Worm (Caenorhabditis elegans) whole organism, L2 larva: ENCODE results near the gene C09B9.1.

Source experiments
- R02D3.7 ChIP-seq: fragments of 150-350 bp; optimal IDR thresholded peaks from 2 replicates; lab custom pipeline; 2014; ENCODE audit warnings: missing biosample characterization, missing genetic modification characterization
- aly-2 ChIP-seq: fragments of 150-350 bp; optimal IDR thresholded peaks from 2 replicates; lab custom pipeline; 2014; ENCODE audit warnings: missing biosample characterization, missing genetic modification characterization
- ama-1 ChIP-seq: fragments of 150-350 bp; optimal IDR thresholded peaks from 2 replicates; lab custom pipeline; 2018; ENCODE audit warnings: inconsistent platforms
- blmp-1 ChIP-seq: sonication (generic microtip); optimal IDR thresholded peaks from 2 replicates; lab custom pipeline; 2017; ENCODE audit warnings: missing genetic modification characterization, mild to moderate bottlenecking, missing compliant biosample characterization, antibody characterized with exemption, moderate library complexity; ENCODE audit not compliant: insufficient read depth
- ceh-16 ChIP-seq: fragments of 150-350 bp; optimal IDR thresholded peaks from 2 replicates; lab custom pipeline; 2014; ENCODE audit warnings: missing biosample characterization, missing genetic modification characterization
- ceh-82 ChIP-seq: fragments of 150-350 bp; optimal IDR thresholded peaks from 2 replicates; lab custom pipeline; 2014; ENCODE audit warnings: missing biosample characterization, missing genetic modification characterization
- dmd-4 ChIP-seq: sonication (generic microtip); optimal IDR thresholded peaks from 2 replicates; lab custom pipeline; 2017; ENCODE audit warnings: missing biosample characterization, missing genetic modification characterization
- elt-1 ChIP-seq: fragments of 150-350 bp; optimal IDR thresholded peaks from 2 replicates; lab custom pipeline; 2014; ENCODE audit warnings: missing biosample characterization, missing genetic modification characterization
- gmeb-1 ChIP-seq: fragments of 150-350 bp; optimal IDR thresholded peaks from 2 replicates; lab custom pipeline; 2014; ENCODE audit warnings: missing biosample characterization, missing genetic modification characterization
- lin-39 ChIP-seq: fragments of 150-350 bp; optimal IDR thresholded peaks from 2 replicates; lab custom pipeline; 2014; ENCODE audit warnings: missing biosample characterization, missing genetic modification reagents, missing genetic modification characterization
- lsy-2 ChIP-seq, 2 experiments: fragments of 150-350 bp in 1 of 2; sonication (generic microtip) in 1 of 2; optimal IDR thresholded peaks; 2 replicates each; lab custom pipeline; 2014 to 2017; ENCODE audit warnings: missing biosample characterization in 2 of 2, missing genetic modification characterization in 2 of 2
- mab-5 ChIP-seq: fragments of 150-350 bp; optimal IDR thresholded peaks from 2 replicates; lab custom pipeline; 2014; ENCODE audit warnings: missing biosample characterization, missing genetic modification characterization
- mbf-1 ChIP-seq: sonication (generic microtip); optimal IDR thresholded peaks from 2 replicates; lab custom pipeline; 2017; ENCODE audit warnings: missing biosample characterization, missing genetic modification characterization
- nhr-10 ChIP-seq: sonication (generic microtip); optimal IDR thresholded peaks from 2 replicates; lab custom pipeline; 2017; ENCODE audit warnings: missing biosample characterization, missing genetic modification characterization
- nhr-129 ChIP-seq: fragments of 150-350 bp; optimal IDR thresholded peaks from 2 replicates; lab custom pipeline; 2014; ENCODE audit warnings: missing biosample characterization, missing genetic modification characterization
- nhr-21 ChIP-seq: fragments of 150-350 bp; optimal IDR thresholded peaks from 2 replicates; lab custom pipeline; 2014; ENCODE audit warnings: missing biosample characterization, missing genetic modification characterization
- nhr-23 ChIP-seq: fragments of 150-350 bp; optimal IDR thresholded peaks from 2 replicates; lab custom pipeline; 2014; ENCODE audit warnings: missing biosample characterization, missing genetic modification reagents, missing genetic modification characterization
- nhr-237 ChIP-seq: fragments of 150-350 bp; optimal IDR thresholded peaks from 2 replicates; lab custom pipeline; 2014; ENCODE audit warnings: missing biosample characterization, missing genetic modification characterization
- nhr-6 ChIP-seq: fragments of 150-350 bp; optimal IDR thresholded peaks from 2 replicates; lab custom pipeline; 2014; ENCODE audit warnings: missing biosample characterization, missing genetic modification characterization
- nhr-77 ChIP-seq: fragments of 150-350 bp; optimal IDR thresholded peaks from 2 replicates; lab custom pipeline; 2014; ENCODE audit warnings: missing biosample characterization, missing genetic modification characterization
- peb-1 ChIP-seq: fragments of 150-350 bp; optimal IDR thresholded peaks from 2 replicates; lab custom pipeline; 2014; ENCODE audit warnings: missing biosample characterization, missing genetic modification characterization
- sem-4 ChIP-seq: fragments of 150-350 bp; optimal IDR thresholded peaks from 2 replicates; lab custom pipeline; 2014; ENCODE audit warnings: missing biosample characterization, missing genetic modification reagents, missing genetic modification characterization
- skn-1 ChIP-seq: sonication (generic microtip); optimal IDR thresholded peaks from 2 replicates; lab custom pipeline; 2017; ENCODE audit warnings: missing biosample characterization, missing genetic modification characterization
- sma-9 ChIP-seq, 2 experiments: fragments of 150-350 bp in 1 of 2; sonication (generic microtip) in 1 of 2; optimal IDR thresholded peaks; 2 replicates each; lab custom pipeline; 2014 to 2016; ENCODE audit warnings: missing genetic modification characterization in 2 of 2, mild to moderate bottlenecking in 1 of 2, missing biosample characterization in 1 of 2, missing compliant biosample characterization in 1 of 2, missing genetic modification reagents in 1 of 2, moderate library complexity in 1 of 2
- snpc-4 ChIP-seq: fragments of 150-350 bp; optimal IDR thresholded peaks from 2 replicates; lab custom pipeline; 2014; ENCODE audit warnings: missing biosample characterization, missing genetic modification characterization
- unc-55 ChIP-seq: fragments of 150-350 bp; sonication (generic microtip); optimal IDR thresholded peaks from 3 replicates; lab custom pipeline; 2014; ENCODE audit warnings: missing biosample characterization, missing genetic modification reagents, missing genetic modification characterization
- unc-62 ChIP-seq: fragments of 150-350 bp; optimal IDR thresholded peaks from 2 replicates; lab custom pipeline; 2014; ENCODE audit warnings: missing biosample characterization, missing genetic modification reagents, missing genetic modification characterization
- zag-1 ChIP-seq: fragments of 150-350 bp; optimal IDR thresholded peaks from 2 replicates; lab custom pipeline; 2014; ENCODE audit warnings: missing biosample characterization, missing genetic modification characterization
- ztf-1 ChIP-seq: fragments of 200-800 bp; sonication (Bioruptor generic); conservative IDR thresholded peaks from 2 replicates; pipeline ENCODE4 v1.3.6; 2022; ENCODE audit warnings: missing genetic modification characterization, missing compliant biosample characterization
- ztf-11 ChIP-seq: sonication (generic microtip); optimal IDR thresholded peaks from 2 replicates; lab custom pipeline; 2017; ENCODE audit warnings: missing biosample characterization, missing genetic modification characterization

C09B9.1 gene

ce11 chrIV:5037489-5037888, at the start of gene C09B9.1:
TSS of gene C09B9.1 (plus strand) at chrIV:5037789.
- TF ChIP-seq ztf-11, result no peak
- no peak for TF ChIP-seq nhr-10 (tag; lab: Kevin White, UChicago)

ce11 chrIV:4988531-4988930, 49.1 kb upstream of the C09B9.1 start, which contains the start of gene E03H12.7:
TSS of gene E03H12.7 (minus strand) at chrIV:4988631.
- TF ChIP-seq nhr-23 (no peak), ceh-16 (tag; lab: Kevin White, UChicago) (no peak), sma-9 (GFP tag; optimal IDR thresholded peaks at IDR 0.05; lab: Kevin White, UChicago) (no peak), sma-9 (tag; optimal IDR thresholded peaks at IDR 0.05; lab: Kevin White, UChicago) (no peak), zag-1 (tag; lab: Kevin White, UChicago) (no peak), nhr-129 (tag; lab: Kevin White, UChicago) (no peak), unc-62 (GFP tag; lab: Kevin White, UChicago) (no peak)
- TF ChIP-seq, all 48 proteins: peak for 0

DNA sequence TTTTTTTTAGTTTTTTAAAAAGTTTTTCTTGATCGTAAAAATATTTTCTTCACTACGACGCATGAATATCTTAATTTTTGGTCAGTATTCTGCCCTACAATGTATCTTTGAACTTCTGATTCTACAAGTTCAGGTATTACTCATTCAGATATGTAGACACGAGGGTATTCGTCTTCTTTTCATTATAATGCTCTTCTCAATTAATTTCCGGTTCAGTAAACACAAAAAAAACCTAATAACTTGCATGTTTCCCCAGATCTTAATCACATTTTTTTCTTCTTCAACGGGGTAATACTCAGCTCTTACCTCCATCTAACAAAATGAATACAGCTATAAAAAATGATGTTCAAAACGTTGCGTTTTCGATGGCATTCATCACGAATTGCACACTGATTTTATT, 45.5 kb upstream of the C09B9.1 start, which contains the start of gene str-162:
Gene str-162 (plus strand): TSS at position 301 of the 400 bp plus-strand sequence.
- TF ChIP-seq lsy-2 (tag; optimal IDR thresholded peaks at IDR 0.05; lab: Kevin White, UChicago) (no peak), peb-1 (tag; lab: Kevin White, UChicago) (no peak)

ce11 chrIV:4993128-4993527, 44.5 kb upstream of the C09B9.1 start:
- no peak for TF ChIP-seq nhr-6 (tag; lab: Kevin White, UChicago)
- no peak for TF ChIP-seq ceh-16 (tag; lab: Kevin White, UChicago)
- no peak for TF ChIP-seq gmeb-1 (tag; lab: Kevin White, UChicago)
- TF ChIP-seq snpc-4, result no peak
- TF ChIP-seq sem-4 (tag; lab: Kevin White, UChicago), result no peak
- TF ChIP-seq nhr-21, result no peak
- no peak for TF ChIP-seq sma-9 (GFP tag; optimal IDR thresholded peaks at IDR 0.05; lab: Kevin White, UChicago)
- TF ChIP-seq sma-9 (tag; optimal IDR thresholded peaks at IDR 0.05; lab: Kevin White, UChicago), result no peak
- no peak for TF ChIP-seq elt-1 (tag; lab: Kevin White, UChicago)
- no peak for TF ChIP-seq ceh-82 (tag; lab: Kevin White, UChicago)
- no peak for TF ChIP-seq nhr-77 (tag; lab: Kevin White, UChicago)

DNA sequence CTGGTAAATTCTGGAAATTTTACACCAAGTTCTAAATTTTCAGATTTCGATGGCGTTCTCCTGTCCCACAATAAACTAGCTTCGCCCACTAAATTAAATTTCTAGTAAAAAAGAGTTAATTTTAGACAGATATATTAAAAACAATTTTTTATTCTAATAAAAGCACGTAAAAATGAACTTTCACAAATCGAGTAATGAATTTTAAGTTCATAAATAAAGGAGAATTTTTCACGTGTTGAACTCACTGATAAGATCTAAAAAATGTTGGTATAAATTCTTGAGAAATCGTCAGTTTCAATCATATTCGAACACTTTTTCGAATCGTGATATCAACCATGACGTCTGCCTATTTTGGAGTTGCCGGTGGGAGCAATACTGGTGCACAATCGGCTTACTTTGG, 41.7 kb upstream of the C09B9.1 start, which contains the start of gene ssq-2:
Gene ssq-2 (plus strand): TSS at position 301 of the 400 bp plus-strand sequence.
- no peak for TF ChIP-seq nhr-237 (tag; lab: Kevin White, UChicago)
- TF ChIP-seq unc-55 (GFP tag; lab: Kevin White, UChicago), result no peak
- no peak for TF ChIP-seq unc-62 (GFP tag; lab: Kevin White, UChicago)
- TF ChIP-seq nhr-23, result no peak

ce11 chrIV:4996956-4997355, 40.6 kb upstream of the C09B9.1 start:
- no peak for TF ChIP-seq peb-1 (tag; lab: Kevin White, UChicago)
- TF ChIP-seq dmd-4, result no peak
- TF ChIP-seq R02D3.7 (tag; lab: Kevin White, UChicago), result no peak
- TF ChIP-seq nhr-10 (tag; lab: Kevin White, UChicago), result no peak
- no peak for TF ChIP-seq ceh-82 (tag; lab: Kevin White, UChicago)
- no peak for TF ChIP-seq blmp-1 (tag; lab: Kevin White, UChicago)
- no peak for TF ChIP-seq skn-1
- no peak for TF ChIP-seq lsy-2 (tag; optimal IDR thresholded peaks at IDR 0.05; lab: Kevin White, UChicago)
- no peak for TF ChIP-seq ama-1
- TF ChIP-seq lin-39 (tag; lab: Kevin White, UChicago), result no peak
- no peak for TF ChIP-seq gmeb-1 (tag; lab: Kevin White, UChicago)
- no peak for TF ChIP-seq nhr-23
- no peak for TF ChIP-seq zag-1 (tag; lab: Kevin White, UChicago)
- TF ChIP-seq ztf-1 (GFP tag; lab: Robert Waterston, UW), result no peak
- no peak for TF ChIP-seq aly-2
- no peak for TF ChIP-seq mbf-1
- TF ChIP-seq sma-9 (GFP tag; optimal IDR thresholded peaks at IDR 0.05; lab: Kevin White, UChicago), result no peak
- no peak for TF ChIP-seq sma-9 (tag; optimal IDR thresholded peaks at IDR 0.05; lab: Kevin White, UChicago)

DNA sequence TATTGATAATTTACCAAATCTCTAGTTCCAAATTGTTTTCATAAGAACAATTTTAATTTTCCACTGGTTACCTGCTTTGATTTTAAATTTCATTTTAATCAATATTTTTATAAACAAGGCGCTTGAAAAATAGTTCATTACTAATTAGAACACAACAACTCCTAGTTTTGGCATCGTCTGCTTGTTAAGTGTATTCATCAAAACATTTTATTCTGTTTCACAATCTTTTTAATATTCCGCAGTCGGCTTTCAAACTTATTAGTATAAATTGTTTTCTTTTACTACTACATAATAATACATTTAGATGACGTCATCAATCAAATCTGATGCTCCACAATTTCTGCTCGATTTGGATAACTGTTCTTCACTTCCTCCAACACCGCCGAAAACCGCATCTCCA, 35.1 kb upstream of the C09B9.1 start, which contains the start of gene pes-1:
Gene pes-1 (plus strand): TSS at position 301 of the 400 bp plus-strand sequence.
- no peak for TF ChIP-seq nhr-129 (tag; lab: Kevin White, UChicago)
- no peak for TF ChIP-seq blmp-1 (tag; lab: Kevin White, UChicago)
- TF ChIP-seq nhr-23, result no peak
- TF ChIP-seq mab-5 (tag; lab: Kevin White, UChicago), result no peak
- TF ChIP-seq dmd-4, result no peak
